Worm (Caenorhabditis elegans): ENCODE data around the gene str-30.

Gene str-30

DNA sequence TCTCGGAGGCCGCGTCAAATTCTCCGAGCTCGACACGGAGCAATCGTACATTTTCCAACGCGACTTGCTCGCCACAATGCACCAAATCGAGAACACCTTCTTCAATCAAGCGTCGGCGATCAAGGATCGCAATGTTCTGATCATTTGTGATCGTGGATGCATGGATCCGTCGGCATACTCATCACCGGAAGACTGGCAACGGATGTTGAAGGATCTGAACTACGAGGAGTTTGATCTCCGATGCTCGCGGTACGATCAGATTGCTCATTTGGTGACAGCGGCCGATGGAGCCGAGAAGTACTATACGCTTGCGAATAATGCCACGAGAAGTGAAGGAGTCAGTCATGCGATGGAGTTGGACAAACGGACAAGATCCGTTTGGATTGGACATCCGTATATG lies 26.4 kb upstream of the str-30 start:
- TF ChIP-seq peb-1 (tag; optimal IDR thresholded peaks at IDR 0.05) (no peak), mbf-1 (tag; optimal IDR thresholded peaks at IDR 0.05) (no peak), R02D3.7 (tag; optimal IDR thresholded peaks at IDR 0.05) (no peak), elt-3 (tag; optimal IDR thresholded peaks at IDR 0.05) (no peak), ztf-4 (tag; optimal IDR thresholded peaks at IDR 0.05) (no peak), lin-39 (tag; optimal IDR thresholded peaks at IDR 0.05) (no peak), gmeb-1 (tag; optimal IDR thresholded peaks at IDR 0.05) (no peak), unc-62 (GFP tag; optimal IDR thresholded peaks at IDR 0.05) (no peak), lin-11 (tag; optimal IDR thresholded peaks at IDR 0.05) (no peak), snpc-4 (tag; optimal IDR thresholded peaks at IDR 0.05) (no peak), nhr-77 (tag; optimal IDR thresholded peaks at IDR 0.05) (no peak), nhr-6 (tag; optimal IDR thresholded peaks at IDR 0.05) (no peak)

DNA sequence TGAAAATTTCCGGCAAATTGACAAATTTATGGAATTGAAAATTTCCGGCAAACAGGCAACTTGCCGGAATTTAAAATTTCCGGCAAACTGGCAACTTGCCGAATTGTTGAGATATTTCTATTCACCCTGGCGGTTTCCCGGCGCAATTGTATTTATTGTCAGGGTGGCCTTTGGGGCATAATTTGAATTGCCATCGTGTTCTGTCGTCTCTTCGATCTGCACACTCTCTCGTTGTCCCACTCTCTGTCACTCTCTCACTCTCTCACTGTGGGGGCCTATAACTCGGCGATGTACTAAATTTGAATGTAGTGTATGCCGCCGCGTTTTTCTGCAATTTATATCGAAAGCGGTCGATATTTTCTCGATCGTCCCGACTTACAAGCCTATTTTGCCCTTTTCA lies 21.9 kb upstream of the str-30 start:
- TF ChIP-seq dmd-4 (tag; optimal IDR thresholded peaks at IDR 0.05) (no peak), ama-1 (optimal IDR thresholded peaks at IDR 0.05) (no peak), mdl-1 (tag; optimal IDR thresholded peaks at IDR 0.05) (no peak), sma-9 (GFP tag; optimal IDR thresholded peaks at IDR 0.05) (peak; percentile 21), sma-9 (tag; optimal IDR thresholded peaks at IDR 0.05) (no peak), nhr-237 (tag; optimal IDR thresholded peaks at IDR 0.05) (no peak), lsy-2 (tag; optimal IDR thresholded peaks at IDR 0.05) (no peak)

- TF ChIP-seq sma-3 (GFP tag; optimal IDR thresholded peaks at IDR 0.05) (peak; percentile 56), nhr-25 (tag; optimal IDR thresholded peaks at IDR 0.05) (peak; percentile 56), mab-5 (tag; optimal IDR thresholded peaks at IDR 0.05) (peak; percentile 3), unc-55 (GFP tag; optimal IDR thresholded peaks at IDR 0.05) (peak; percentile 69), crh-2 (tag; optimal IDR thresholded peaks at IDR 0.05) (peak; percentile 40), mdl-1 (tag; optimal IDR thresholded peaks at IDR 0.05) (peak in 1 of 2 experiments; percentile 40), C34F6.9 (tag; optimal IDR thresholded peaks at IDR 0.05) (peak; percentile 62), fos-1 (tag; optimal IDR thresholded peaks at IDR 0.05) (peak; percentile 68), F13H6.1 (tag; optimal IDR thresholded peaks at IDR 0.05) (peak; percentile 98), lin-13 (GFP tag; optimal IDR thresholded peaks at IDR 0.05) (peak; percentile 40), aly-2 (tag; optimal IDR thresholded peaks at IDR 0.05) (no peak), egl-27 (tag; optimal IDR thresholded peaks at IDR 0.05) (peak; percentile 42), sma-9 (GFP tag; optimal IDR thresholded peaks at IDR 0.05) (peak; percentile 88), sma-9 (tag; optimal IDR thresholded peaks at IDR 0.05) (no peak), snpc-4 (tag; optimal IDR thresholded peaks at IDR 0.05) (no peak), nhr-12 (tag; optimal IDR thresholded peaks at IDR 0.05) (no peak), nhr-237 (tag; optimal IDR thresholded peaks at IDR 0.05) (no peak), zag-1 (tag; optimal IDR thresholded peaks at IDR 0.05) (peak; percentile 15), gmeb-1 (tag; optimal IDR thresholded peaks at IDR 0.05) (peak; percentile 56), ztf-11 (tag; optimal IDR thresholded peaks at IDR 0.05) (no peak), ztf-4 (tag; optimal IDR thresholded peaks at IDR 0.05) (peak; percentile 28), dmd-4 (tag; optimal IDR thresholded peaks at IDR 0.05) (no peak), peb-1 (tag; optimal IDR thresholded peaks at IDR 0.05) (no peak), sem-4 (tag; optimal IDR thresholded peaks at IDR 0.05) (peak; percentile 2), nhr-129 (tag; optimal IDR thresholded peaks at IDR 0.05) (peak; percentile 65), lin-11 (tag; optimal IDR thresholded peaks at IDR 0.05) (no peak), lsy-2 (tag; optimal IDR thresholded peaks at IDR 0.05) (peak in 1 of 2 experiments; percentile 69), alr-1 (tag; optimal IDR thresholded peaks at IDR 0.05) (no peak), lin-39 (tag; optimal IDR thresholded peaks at IDR 0.05) (no peak), nhr-23 (tag; optimal IDR thresholded peaks at IDR 0.05) (no peak)
These were observed 21.0 kb upstream of the str-30 start for ce11 chrV:3703888-3704287.

- TF ChIP-seq ZK546.5 (tag; optimal IDR thresholded peaks at IDR 0.05) (no peak), peb-1 (tag; optimal IDR thresholded peaks at IDR 0.05) (no peak), ceh-82 (tag; optimal IDR thresholded peaks at IDR 0.05) (no peak), ztf-1 (GFP tag; conservative IDR thresholded peaks at IDR 0.05) (no peak), unc-39 (tag; optimal IDR thresholded peaks at IDR 0.05) (no peak), dmd-4 (tag; optimal IDR thresholded peaks at IDR 0.05) (no peak)
These were observed 20.2 kb upstream of the str-30 start, which contains the start of gene lin-40 for ce11 chrV:3704688-3705087. lin-40 (plus strand) TSS chrV:3704988.
